Worm (Caenorhabditis elegans) whole organism, young adult: ENCODE results near the gene brf-1.

Experiments used
- T26A5.8 ChIP-seq: sonication (generic microtip); optimal IDR thresholded peaks from 2 replicates; lab custom pipeline; 2016; ENCODE audit warnings: missing genetic modification characterization, missing compliant biosample characterization
- Y79H2A.3 ChIP-seq: fragments of 200-800 bp; sonication (Bioruptor generic); conservative IDR thresholded peaks from 2 replicates; pipeline ENCODE4 v1.3.6; 2022; ENCODE audit warnings: missing genetic modification reagents, missing genetic modification characterization, missing compliant biosample characterization
- ccch-3 ChIP-seq: fragments of 200-800 bp; sonication (Bioruptor generic); optimal IDR thresholded peaks from 2 replicates; lab custom pipeline; 2018; ENCODE audit warnings: mild to moderate bottlenecking, missing genetic modification characterization, missing compliant biosample characterization
- dpl-1 ChIP-seq: fragments of 150-350 bp; optimal IDR thresholded peaks from 2 replicates; lab custom pipeline; 2014; ENCODE audit warnings: missing biosample characterization, missing genetic modification reagents, missing genetic modification characterization
- efl-1 ChIP-seq: fragments of 150-350 bp; optimal IDR thresholded peaks from 2 replicates; lab custom pipeline; 2014; ENCODE audit warnings: missing biosample characterization, missing genetic modification reagents, missing genetic modification characterization
- gei-17 ChIP-seq: fragments of 200-800 bp; sonication (Bioruptor generic); optimal IDR thresholded peaks from 2 replicates; lab custom pipeline; 2018; ENCODE audit warnings: mild to moderate bottlenecking, missing genetic modification characterization, missing compliant biosample characterization
- hlh-12 ChIP-seq: sonication (generic microtip); optimal IDR thresholded peaks from 2 replicates; lab custom pipeline; 2016; ENCODE audit warnings: missing genetic modification characterization, missing compliant biosample characterization
- lin-35 ChIP-seq, 3 experiments: fragments of 150-350 bp in 2 of 3; sonication (generic microtip) in 1 of 3; optimal IDR thresholded peaks; 2 replicates each; lab custom pipeline; 2014 to 2018; ENCODE audit warnings: missing biosample characterization in 3 of 3, missing genetic modification characterization in 3 of 3, missing genetic modification reagents in 3 of 3
- nfya-2 ChIP-seq: fragments of 200-800 bp; sonication (Bioruptor generic); IDR thresholded peaks from 2 replicates; pipeline ENCODE4 v1.3.6; 2022; ENCODE audit warnings: missing genetic modification reagents, missing genetic modification characterization, missing compliant biosample characterization
- sdz-38 ChIP-seq: sonication (generic microtip); optimal IDR thresholded peaks from 2 replicates; lab custom pipeline; 2016; ENCODE audit warnings: missing genotype, missing genetic modification characterization, missing compliant biosample characterization
- snpc-4 ChIP-seq, 5 experiments: fragments of 150-350 bp in 1 of 5; sonication (generic microtip) in 4 of 5; optimal IDR thresholded peaks; 2 replicates each; lab custom pipeline; 2014 to 2018; ENCODE audit warnings: missing genetic modification characterization in 5 of 5, missing biosample characterization in 3 of 5, antibody characterized with exemption in 2 of 5, mild to moderate bottlenecking in 2 of 5, missing compliant biosample characterization in 2 of 5, missing genotype in 2 of 5, moderate library complexity in 2 of 5, missing genetic modification reagents in 1 of 5
- somi-1 ChIP-seq: fragments of 200-800 bp; sonication (Bioruptor generic); optimal IDR thresholded peaks from 2 replicates; lab custom pipeline; 2018; ENCODE audit warnings: mild to moderate bottlenecking, missing genetic modification characterization, missing compliant biosample characterization
- tbx-9 ChIP-seq: sonication (generic microtip); optimal IDR thresholded peaks from 2 replicates; lab custom pipeline; 2016; ENCODE audit warnings: borderline replicate concordance, missing genetic modification characterization, inconsistent platforms, missing compliant biosample characterization
- zim-3 ChIP-seq: sonication (generic microtip); optimal IDR thresholded peaks from 2 replicates; lab custom pipeline; 2017; ENCODE audit warnings: mild to moderate bottlenecking, missing genetic modification characterization, moderate library complexity, missing compliant biosample characterization

DNA sequence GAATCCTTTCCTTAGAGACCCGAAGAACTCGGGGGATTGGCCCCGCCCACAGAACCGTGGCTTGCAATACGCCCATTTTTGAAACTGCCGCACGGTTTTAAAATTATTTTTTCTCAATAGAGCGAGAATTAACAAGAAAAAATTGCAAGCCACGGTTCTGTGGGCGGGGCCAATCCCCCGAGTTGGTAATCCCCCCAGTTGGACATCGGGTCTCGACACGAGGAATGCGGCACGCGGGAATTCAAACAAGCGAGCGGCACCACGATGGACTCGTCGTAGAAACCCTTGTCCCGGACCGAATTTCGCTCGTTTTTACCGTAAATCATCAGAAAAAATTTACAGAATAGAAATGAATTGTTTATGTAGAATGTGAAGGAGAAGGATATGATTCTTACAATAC lies 47.4 kb downstream of the brf-1 start:
- TF ChIP-seq dpl-1 = peak; percentile 40
- TF ChIP-seq snpc-4 (GFP tag; optimal IDR thresholded peaks at IDR 0.05; lab: Kevin White, UChicago) = peak; percentile 3
- TF ChIP-seq snpc-4 (tag; optimal IDR thresholded peaks at IDR 0.05; lab: Kevin White, UChicago) = peak in 1 of 4 experiments; percentile 8
- TF ChIP-seq zim-3 (tag; lab: Kevin White, UChicago) = no peak
- TF ChIP-seq ccch-3 (GFP tag; lab: Kevin White, UChicago) = no peak
- no peak for TF ChIP-seq sdz-38
- TF ChIP-seq hlh-12 = no peak
- TF ChIP-seq lin-35 (GFP tag; optimal IDR thresholded peaks at IDR 0.05; lab: Kevin White, UChicago) = no peak
- no peak for TF ChIP-seq somi-1 (GFP tag; lab: Kevin White, UChicago)
- TF ChIP-seq T26A5.8 = no peak
- TF ChIP-seq tbx-9 (tag; lab: Kevin White, UChicago) = no peak
- no peak for TF ChIP-seq gei-17 (GFP tag; lab: Kevin White, UChicago)
- TF ChIP-seq Y79H2A.3 (GFP tag; lab: Robert Waterston, UW) = no peak
- TF ChIP-seq nfya-2 (GFP tag; lab: Robert Waterston, UW) = no peak
- peak; percentile 73 for TF ChIP-seq efl-1 (GFP tag; lab: Kevin White, UChicago)
